Worm (Caenorhabditis elegans): ENCODE data around the gene Y37A1A.2.

- no peak for TF ChIP-seq ref-2 (tag; optimal IDR thresholded peaks at IDR 0.05)
- TF ChIP-seq ceh-45 (GFP tag; IDR thresholded peaks at IDR 0.05) = no peak
- TF ChIP-seq pax-1 (tag; optimal IDR thresholded peaks at IDR 0.05) = no peak
- no peak for TF ChIP-seq pha-4 (tag; optimal IDR thresholded peaks at IDR 0.05)
- no peak for TF ChIP-seq pqm-1 (tag; optimal IDR thresholded peaks at IDR 0.05)
- TF ChIP-seq hlh-13 (GFP tag; optimal IDR thresholded peaks at IDR 0.05) = no peak
Observed at ce11 chrIV:13934086-13934485, 21.3 kb upstream of the Y37A1A.2 start, which contains the start of gene Y37A1A.4.
